Fruit fly (Drosophila melanogaster): ENCODE data around the gene msd5.

Gene msd5

dm6 chr3L:1330420-1330819, 2.5 kb downstream of the msd5 start:
- TF ChIP-seq Elba2 (GFP tag; optimal IDR thresholded peaks at IDR 0.05) (no peak), ap (GFP tag; IDR thresholded peaks at IDR 0.05) (no peak), cg (GFP tag; optimal IDR thresholded peaks at IDR 0.05) (peak; percentile 56), Ets65A (GFP tag) (peak; percentile 2), Sry-β (GFP tag; optimal IDR thresholded peaks at IDR 0.05) (no peak), Side (GFP tag; optimal IDR thresholded peaks at IDR 0.05) (no peak), hbn (GFP tag; IDR thresholded peaks at IDR 0.05; ENCODE audit: partially characterized antibody) (no peak), gce (GFP tag; IDR thresholded peaks at IDR 0.05) (no peak), Asciz (GFP tag; optimal IDR thresholded peaks at IDR 0.05) (no peak), CG10654 (GFP tag; optimal IDR thresholded peaks at IDR 0.05) (no peak), CG9876 (GFP tag; optimal IDR thresholded peaks at IDR 0.05) (no peak), CG12071 (GFP tag; optimal IDR thresholded peaks at IDR 0.05) (no peak), CG6689 (GFP tag; IDR thresholded peaks at IDR 0.05) (no peak), zen2 (GFP tag; IDR thresholded peaks at IDR 0.05; ENCODE audit: partially characterized antibody) (no peak), esg (GFP tag; conservative IDR thresholded peaks at IDR 0.05) (no peak), unc-4 (GFP tag; IDR thresholded peaks at IDR 0.05; ENCODE audit: partially characterized antibody) (no peak), CG11723 (GFP tag; optimal IDR thresholded peaks at IDR 0.05) (no peak), CG16779 (GFP tag; IDR thresholded peaks at IDR 0.05) (no peak), CG8388 (GFP tag; optimal IDR thresholded peaks at IDR 0.05) (no peak), grau (tag; optimal IDR thresholded peaks at IDR 0.05) (peak; percentile 77), H2.0 (GFP tag; IDR thresholded peaks at IDR 0.05) (no peak), Camta (GFP tag; optimal IDR thresholded peaks at IDR 0.05) (no peak), sens (GFP tag) (peak; percentile 31), CG3065 (GFP tag; optimal IDR thresholded peaks at IDR 0.05) (no peak), Hmr (GFP tag; optimal IDR thresholded peaks at IDR 0.05) (no peak), row (GFP tag; IDR thresholded peaks at IDR 0.05) (peak; percentile 20; the same call in 1 of the 3 replicates), odd (GFP tag; optimal IDR thresholded peaks at IDR 0.05) (no peak), tap (tag; optimal IDR thresholded peaks at IDR 0.05) (no peak), Lim3 (GFP tag; IDR thresholded peaks at IDR 0.05) (no peak), corto (GFP tag; optimal IDR thresholded peaks at IDR 0.05) (no peak), CG1647 (GFP tag; optimal IDR thresholded peaks at IDR 0.05) (no peak), Med (GFP tag) (peak; percentile 54), cato (GFP tag; optimal IDR thresholded peaks at IDR 0.05; ENCODE audit: borderline replicate concordance) (no peak), HmgD (GFP tag; optimal IDR thresholded peaks at IDR 0.05) (no peak), Spps (tag; optimal IDR thresholded peaks at IDR 0.05) (no peak), Awh (GFP tag; IDR thresholded peaks at IDR 0.05) (no peak), so (GFP tag; IDR thresholded peaks at IDR 0.05) (no peak), az2 (GFP tag; optimal IDR thresholded peaks at IDR 0.05) (no peak), CG12104 (GFP tag; optimal IDR thresholded peaks at IDR 0.05) (peak; percentile 14), CG11695 (GFP tag; IDR thresholded peaks at IDR 0.05) (0 out of 3 replicates have a peak, but pooled peaks have one; percentile 17), Hey (tag; optimal IDR thresholded peaks at IDR 0.05) (no peak), CG11398 (GFP tag; optimal IDR thresholded peaks at IDR 0.05) (no peak)

- TF ChIP-seq pb (GFP tag; optimal IDR thresholded peaks at IDR 0.05) (no peak), Lhr (GFP tag; optimal IDR thresholded peaks at IDR 0.05) (peak; percentile 37), CG15514 (GFP tag; optimal IDR thresholded peaks at IDR 0.05) (peak; percentile 66), CG4617 (GFP tag; optimal IDR thresholded peaks at IDR 0.05; ENCODE audit: borderline replicate concordance) (peak; percentile 28), Dfd (GFP tag; optimal IDR thresholded peaks at IDR 0.05) (no peak), Stat92E (GFP tag; optimal IDR thresholded peaks at IDR 0.05) (peak in 1 of 3 experiments; percentile 60), rib (GFP tag; IDR thresholded peaks at IDR 0.05) (no peak), E2f2 (GFP tag; IDR thresholded peaks at IDR 0.05) (peak; percentile 91), CG12391 (tag; optimal IDR thresholded peaks at IDR 0.05) (peak; percentile 2), stwl (tag; optimal IDR thresholded peaks at IDR 0.05) (peak; percentile 56), CG1602 (GFP tag; optimal IDR thresholded peaks at IDR 0.05) (no peak), phol (tag; optimal IDR thresholded peaks at IDR 0.05) (peak; percentile 23), CG10565 (GFP tag; optimal IDR thresholded peaks at IDR 0.05) (no peak)
Measured at dm6 chr3L:1329724-1330123, 3.2 kb downstream of the msd5 start, which contains the start of gene ND-ACP. TSS of gene ND-ACP (plus strand) at chr3L:1329949.

All from whole organism, embryonic.